Fruit fly (Drosophila melanogaster) whole organism, pupa: ENCODE measurements around the gene robl37BC.
A peak's percentile ranks its signal among the peaks of the same experiment; 100 is the strongest.

Experiments
- CG10348 ChIP-seq: fragments of 200-800 bp; sonication (Bioruptor generic); IDR thresholded peaks from 2 replicates; pipeline ENCODE4 v1.3.6; 2022; ENCODE audit warnings: missing biosample characterization, missing genetic modification characterization
- CG12605 ChIP-seq: fragments of 200-800 bp; sonication (Bioruptor generic); IDR thresholded peaks from 2 replicates; pipeline ENCODE4 v1.3.6; 2022; ENCODE audit warnings: missing biosample characterization, missing genetic modification characterization
- CG13204 ChIP-seq: fragments of 200-800 bp; sonication (Bioruptor generic); optimal IDR thresholded peaks from 2 replicates; lab custom pipeline; 2018; ENCODE audit warnings: missing biosample characterization, mild to moderate bottlenecking, missing genetic modification characterization, moderate library complexity
- CG14655 ChIP-seq: fragments of 200-800 bp; sonication (Bioruptor generic); optimal IDR thresholded peaks from 3 replicates; lab custom pipeline; 2017; ENCODE audit warnings: mild to moderate bottlenecking, missing biosample characterization, missing genetic modification reagents, missing genetic modification characterization
- CG15710 ChIP-seq: fragments of 200-800 bp; sonication (Bioruptor generic); optimal IDR thresholded peaks from 2 replicates; lab custom pipeline; 2018; ENCODE audit warnings: missing biosample characterization, mild to moderate bottlenecking, missing genetic modification characterization, moderate library complexity
- CG17806 ChIP-seq: fragments of 200-800 bp; sonication (Bioruptor generic); optimal IDR thresholded peaks from 2 replicates; lab custom pipeline; 2018; ENCODE audit warnings: missing biosample characterization, mild to moderate bottlenecking, missing genetic modification characterization, moderate library complexity
- CG32121 ChIP-seq: fragments of 200-800 bp; sonication (Bioruptor generic); IDR thresholded peaks from 2 replicates; pipeline ENCODE4 v1.3.6; 2022; ENCODE audit warnings: missing biosample characterization, missing genetic modification characterization
- CG34367 ChIP-seq: fragments of 200-800 bp; sonication (Bioruptor generic); optimal IDR thresholded peaks from 2 replicates; lab custom pipeline; 2018; ENCODE audit warnings: missing biosample characterization, mild to moderate bottlenecking, missing genetic modification characterization
- CG4496 ChIP-seq: fragments of 200-800 bp; sonication (Bioruptor generic); IDR thresholded peaks from 3 replicates; pipeline ENCODE4 v1.3.6; 2022; ENCODE audit warnings: missing biosample characterization, missing genetic modification characterization
- CG8159 ChIP-seq: fragments of 200-800 bp; sonication (Bioruptor generic); optimal IDR thresholded peaks from 3 replicates; lab custom pipeline; 2018; ENCODE audit warnings: missing biosample characterization, mild to moderate bottlenecking, missing genetic modification characterization, moderate library complexity
- CG8301 ChIP-seq: fragments of 200-800 bp; sonication (Bioruptor generic); optimal IDR thresholded peaks from 2 replicates; lab custom pipeline; 2018; ENCODE audit warnings: missing biosample characterization, mild to moderate bottlenecking, missing genetic modification characterization
- CG9948 ChIP-seq: fragments of 200-800 bp; sonication (Bioruptor generic); optimal IDR thresholded peaks from 2 replicates; lab custom pipeline; 2018; ENCODE audit warnings: missing biosample characterization, mild to moderate bottlenecking, missing genetic modification characterization, moderate library complexity
- D1 ChIP-seq: fragments of 200-800 bp; sonication (Bioruptor generic); optimal IDR thresholded peaks from 2 replicates; lab custom pipeline; 2018; ENCODE audit warnings: missing biosample characterization, mild to moderate bottlenecking, missing genetic modification characterization, moderate library complexity
- EcR ChIP-seq: fragments of 200-800 bp; sonication (Bioruptor generic); optimal IDR thresholded peaks from 3 replicates; lab custom pipeline; 2019; ENCODE audit warnings: missing biosample characterization, missing genetic modification characterization, mild to moderate bottlenecking, moderate library complexity, missing genetic modification reagents
- Ets98B ChIP-seq: fragments of 200-800 bp; sonication (Bioruptor generic); IDR thresholded peaks from 2 replicates; pipeline ENCODE4 v1.3.6; 2022; ENCODE audit warnings: missing biosample characterization, missing genetic modification characterization
- Pif1A ChIP-seq: fragments of 200-800 bp; sonication (Bioruptor generic); optimal IDR thresholded peaks from 3 replicates; lab custom pipeline; 2016; ENCODE audit warnings: missing biosample characterization, missing genetic modification characterization
- Pif1B ChIP-seq: fragments of 200-800 bp; sonication (Bioruptor generic); optimal IDR thresholded peaks from 3 replicates; lab custom pipeline; 2016; ENCODE audit warnings: missing biosample characterization, missing genetic modification characterization
- Snoo ChIP-seq: fragments of 200-800 bp; sonication (Bioruptor generic); optimal IDR thresholded peaks from 3 replicates; lab custom pipeline; 2017; ENCODE audit warnings: missing biosample characterization, mild to moderate bottlenecking, missing genetic modification characterization, inconsistent platforms
- fd96Ca ChIP-seq: fragments of 200-800 bp; sonication (Bioruptor generic); IDR thresholded peaks from 3 replicates; pipeline ENCODE4 v1.3.6; 2022; ENCODE audit warnings: missing biosample characterization, missing genetic modification characterization
- gl ChIP-seq: fragments of 200-800 bp; sonication (Bioruptor generic); optimal IDR thresholded peaks from 2 replicates; lab custom pipeline; 2018; ENCODE audit warnings: missing biosample characterization, mild to moderate bottlenecking, missing genetic modification characterization
- rn ChIP-seq: fragments of 200-800 bp; sonication (Bioruptor generic); IDR thresholded peaks from 2 replicates; pipeline ENCODE4 v1.3.6; 2022; ENCODE audit warnings: missing biosample characterization, missing genetic modification characterization

The robl37BC gene

DNA sequence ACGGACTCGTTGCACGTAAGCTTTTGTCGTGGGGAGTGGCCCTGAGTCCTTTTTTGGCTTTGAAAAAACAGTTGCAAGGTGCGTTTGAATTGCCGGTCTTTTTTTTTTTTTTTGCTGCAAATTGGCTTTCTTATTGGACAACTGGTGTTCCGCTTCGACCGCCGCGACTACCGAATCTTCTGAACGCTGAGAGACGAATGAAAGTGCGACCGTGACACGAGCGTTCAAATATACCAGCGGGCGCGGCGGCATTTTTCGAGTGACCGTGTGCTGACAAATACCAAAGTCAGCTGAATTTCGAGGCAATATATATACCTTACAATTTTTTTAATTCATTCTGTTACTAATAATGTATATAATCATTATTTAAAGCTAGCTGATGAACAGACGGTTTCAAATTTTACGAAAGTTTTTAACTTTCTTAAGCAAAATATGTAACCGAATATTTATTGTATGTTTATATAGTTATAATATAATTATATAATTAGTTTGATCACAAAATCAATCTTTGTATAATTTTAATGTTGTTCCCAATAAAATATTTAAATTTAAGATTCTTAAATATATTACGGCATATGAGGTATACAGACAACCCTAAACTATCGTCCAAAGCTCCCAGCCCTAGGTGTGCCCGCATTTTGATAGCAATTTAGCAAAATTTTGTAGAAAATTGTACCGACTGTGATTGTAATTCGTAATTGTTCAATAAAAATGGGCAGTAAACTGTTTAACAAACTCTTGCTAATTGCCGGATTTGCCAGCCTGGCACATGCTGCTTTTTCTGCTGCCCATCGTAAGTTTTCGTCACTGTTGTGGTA is 23.4 kb upstream of the robl37BC start, which contains the start of the genes Swip-1 and EMC5:
Gene Swip-1 (minus strand): TSS at position 203 of the 818 bp plus-strand sequence.
Gene EMC5 (plus strand): TSS at position 630 of the 818 bp plus-strand sequence.
- no peak for TF ChIP-seq gl (tag; lab: Kevin White, UChicago)
- 0 out of 3 replicates have a peak, but pooled peaks have one; percentile 36 for TF ChIP-seq fd96Ca (GFP tag; lab: Robert Waterston, UW)
- TF ChIP-seq CG12605 (GFP tag; lab: Robert Waterston, UW): no peak
- TF ChIP-seq EcR (GFP tag; lab: Kevin White, UChicago): no peak
- TF ChIP-seq CG8159 (tag; lab: Kevin White, UChicago): peak; percentile 68
- TF ChIP-seq Pif1B (GFP tag; lab: Kevin White, UChicago): peak; percentile 2
- TF ChIP-seq rn (GFP tag; lab: Robert Waterston, UW): 0 out of 2 replicates have a peak, but pooled peaks have one; percentile 9
- no peak for TF ChIP-seq CG8301 (tag; lab: Kevin White, UChicago)
- peak; percentile 32 for TF ChIP-seq CG17806 (tag; lab: Kevin White, UChicago)
- TF ChIP-seq Ets98B: peak; percentile 38; the same call in 1 of the 2 replicates
- TF ChIP-seq CG9948 (tag; lab: Kevin White, UChicago): peak; percentile 31
- peak; percentile 50 for TF ChIP-seq CG14655 (GFP tag; lab: Kevin White, UChicago)
- TF ChIP-seq CG13204 (GFP tag; lab: Kevin White, UChicago): no peak
- TF ChIP-seq CG4496 (GFP tag; lab: Robert Waterston, UW): peak; percentile 39; the same call in 1 of the 3 replicates
- peak; percentile 61 for TF ChIP-seq CG15710 (tag; lab: Kevin White, UChicago)
- no peak for TF ChIP-seq CG10348 (GFP tag; lab: Robert Waterston, UW)
- peak; percentile 23 for TF ChIP-seq Pif1A (GFP tag; lab: Kevin White, UChicago)
- TF ChIP-seq CG32121 (GFP tag; lab: Robert Waterston, UW): no peak; the same call in 1 of the 2 replicates
- TF ChIP-seq D1: peak; percentile 16
- TF ChIP-seq CG34367 (tag; lab: Kevin White, UChicago): peak; percentile 31
- TF ChIP-seq Snoo (tag; lab: Kevin White, UChicago): no peak

DNA sequence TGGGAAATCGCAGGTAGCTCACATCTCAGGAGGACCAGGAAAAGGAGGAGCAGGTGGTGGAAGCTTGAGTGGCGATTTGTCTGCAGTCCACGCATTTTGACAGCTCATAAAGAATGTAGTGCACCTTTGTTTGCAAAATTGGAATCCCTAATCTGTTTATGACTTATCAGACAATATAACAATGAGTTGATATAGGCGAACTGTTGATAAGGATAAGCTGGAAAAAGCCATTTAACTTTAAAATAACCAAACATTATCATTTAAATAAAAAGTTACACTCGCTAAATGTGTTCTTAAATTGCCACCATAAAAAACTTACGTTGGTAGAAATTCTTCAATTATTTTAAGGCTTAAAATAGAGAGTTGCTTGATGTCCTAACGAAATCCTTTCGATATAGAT is 20.5 kb upstream of the robl37BC start, which contains the start of gene CG15170:
Gene CG15170 (minus strand): TSS at position 101 of the 400 bp plus-strand sequence.
- TF ChIP-seq CG8301 (tag; lab: Kevin White, UChicago) (no peak), Snoo (tag; lab: Kevin White, UChicago) (no peak), fd96Ca (GFP tag; lab: Robert Waterston, UW) (no peak), CG4496 (GFP tag; lab: Robert Waterston, UW) (no peak), CG34367 (tag; lab: Kevin White, UChicago) (no peak), D1 (no peak), CG17806 (tag; lab: Kevin White, UChicago) (no peak)

DNA sequence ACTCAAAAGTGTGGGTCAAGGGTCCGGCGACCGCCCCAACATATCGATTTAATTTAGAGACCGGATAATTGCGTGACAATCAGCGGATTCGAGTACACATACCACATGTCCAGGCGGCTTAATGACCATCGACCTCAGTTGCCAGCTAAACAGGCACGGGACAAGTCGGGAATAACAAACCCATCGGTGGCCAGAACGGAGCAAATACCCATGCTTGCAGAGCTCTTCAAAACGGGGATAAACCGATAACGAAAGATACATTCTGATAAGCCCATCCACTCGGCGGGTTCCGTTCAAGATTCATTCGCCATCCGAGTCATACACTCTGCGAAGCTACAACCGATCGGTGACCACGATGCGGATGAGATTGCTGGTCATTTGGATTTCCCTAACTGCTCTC is 19.9 kb upstream of the robl37BC start, which contains the start of gene CG15169:
Gene CG15169 (plus strand): TSS at position 301 of the 400 bp plus-strand sequence.
- TF ChIP-seq EcR (GFP tag; lab: Kevin White, UChicago) (peak; percentile 17), CG13204 (GFP tag; lab: Kevin White, UChicago) (no peak)
- TF ChIP-seq, all 21 proteins: peak for 1

DNA sequence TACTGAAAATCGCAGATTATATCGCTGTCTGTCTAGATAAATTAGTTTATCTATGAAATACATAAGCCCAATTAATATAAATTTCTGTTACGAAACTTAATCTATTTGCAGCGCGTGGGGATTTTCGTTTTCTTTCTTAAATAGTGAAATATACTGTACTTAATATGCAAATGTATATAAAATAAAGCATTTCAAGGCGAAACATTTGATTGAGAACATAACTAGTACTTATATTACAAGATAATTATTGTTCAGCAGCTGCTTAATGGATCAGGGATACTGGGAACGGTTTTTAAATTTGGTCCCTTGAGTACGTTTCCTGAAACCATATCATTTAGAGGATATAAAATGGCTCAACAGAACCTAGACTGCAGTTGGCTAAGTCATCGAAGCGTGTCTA is 18.5 kb upstream of the robl37BC start, which contains the start of gene CG46465:
Gene CG46465 (plus strand): TSS at position 301 of the 400 bp plus-strand sequence.
- TF ChIP-seq EcR (GFP tag; lab: Kevin White, UChicago) (no peak), CG8159 (tag; lab: Kevin White, UChicago) (no peak), Snoo (tag; lab: Kevin White, UChicago) (no peak), CG17806 (tag; lab: Kevin White, UChicago) (no peak), gl (tag; lab: Kevin White, UChicago) (no peak), CG10348 (GFP tag; lab: Robert Waterston, UW) (no peak), Pif1A (GFP tag; lab: Kevin White, UChicago) (no peak), rn (GFP tag; lab: Robert Waterston, UW) (no peak), D1 (no peak), CG34367 (tag; lab: Kevin White, UChicago) (no peak), CG32121 (GFP tag; lab: Robert Waterston, UW) (no peak), CG9948 (tag; lab: Kevin White, UChicago) (no peak), Ets98B (no peak), CG12605 (GFP tag; lab: Robert Waterston, UW) (no peak)

DNA sequence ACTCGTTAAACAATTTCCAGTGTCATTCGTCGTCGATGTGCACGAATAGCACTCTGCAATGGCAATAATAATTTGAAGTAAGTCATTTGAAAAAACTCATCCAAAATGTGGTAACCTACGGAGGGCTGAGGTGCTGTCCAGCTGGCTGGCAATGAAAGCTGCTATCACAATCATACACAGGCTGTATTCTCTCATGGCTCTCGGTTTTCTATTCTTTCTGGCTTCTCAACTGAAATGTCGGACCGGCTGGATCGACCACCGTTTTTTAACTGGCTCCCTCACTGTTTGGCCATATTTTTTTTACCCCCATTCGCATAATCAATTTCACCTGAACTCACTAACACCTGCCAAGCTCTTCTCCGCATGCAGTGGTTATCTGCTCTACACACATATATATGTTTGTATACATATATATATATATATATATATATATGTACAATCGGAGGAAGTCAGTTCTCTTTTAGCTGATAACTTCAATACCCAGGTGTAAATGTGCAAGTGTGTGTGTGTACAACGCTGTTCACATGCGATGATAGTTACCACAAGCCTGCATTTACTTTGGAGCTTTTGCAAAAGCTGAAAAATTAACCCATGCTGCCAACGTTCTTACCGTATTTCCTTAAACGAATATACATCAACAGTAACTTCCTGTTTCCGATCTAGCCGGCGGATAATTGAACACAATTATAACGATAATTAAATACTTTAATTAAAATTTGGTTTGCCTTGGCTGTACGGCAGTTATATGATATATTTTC is 14.8 kb upstream of the robl37BC start, which contains the start of gene CG10650:
Gene CG10650 (minus strand): TSS at position 275 of the 758 bp plus-strand sequence.
- TF ChIP-seq EcR (GFP tag; lab: Kevin White, UChicago) (peak; percentile 5), gl (tag; lab: Kevin White, UChicago) (no peak)
- TF ChIP-seq, all 21 proteins: peak for 1
